Worm (Caenorhabditis elegans) whole organism, L3 larva: Measurements from ENCODE around the gene bath-20.

Experiments
- ama-1 ChIP-seq: fragments of 150-350 bp; optimal IDR thresholded peaks from 2 replicates; lab custom pipeline; 2018
- egl-27 ChIP-seq: sonication (generic microtip); optimal IDR thresholded peaks from 4 replicates; lab custom pipeline; 2017; ENCODE audit warnings: missing biosample characterization, missing genetic modification reagents, missing genetic modification characterization
- fos-1 ChIP-seq: fragments of 150-350 bp; optimal IDR thresholded peaks from 2 replicates; lab custom pipeline; 2014; ENCODE audit warnings: missing biosample characterization, missing genetic modification characterization
- jun-1 ChIP-seq: fragments of 150-350 bp; optimal IDR thresholded peaks from 2 replicates; lab custom pipeline; 2014; ENCODE audit warnings: missing biosample characterization, missing genetic modification reagents, missing genetic modification characterization
- lsy-12 ChIP-seq: sonication (generic microtip); optimal IDR thresholded peaks from 2 replicates; lab custom pipeline; 2016; ENCODE audit warnings: mild to moderate bottlenecking, missing genetic modification characterization, missing compliant biosample characterization
- nhr-12 ChIP-seq: fragments of 150-350 bp; optimal IDR thresholded peaks from 2 replicates; lab custom pipeline; 2014; ENCODE audit warnings: missing biosample characterization, missing genetic modification characterization
- pqm-1 ChIP-seq: fragments of 150-350 bp; optimal IDR thresholded peaks from 2 replicates; lab custom pipeline; 2017; ENCODE audit warnings: missing biosample characterization, missing genetic modification characterization, inconsistent platforms
- zag-1 ChIP-seq: fragments of 150-350 bp; optimal IDR thresholded peaks from 2 replicates; lab custom pipeline; 2014; ENCODE audit warnings: missing biosample characterization, missing genetic modification characterization

ce11 chrII:2030367-2030766 lies 12.0 kb downstream of the bath-20 start, which contains the start of gene bath-3:
- TF ChIP-seq lsy-12 (tag; lab: Kevin White, UChicago) (no peak), jun-1 (tag; lab: Kevin White, UChicago) (no peak), zag-1 (tag; lab: Kevin White, UChicago) (no peak), ama-1 (lab: Kevin White, UChicago) (no peak), nhr-12 (tag; lab: Kevin White, UChicago) (no peak), pqm-1 (tag; lab: Kevin White, UChicago) (no peak), egl-27 (tag; lab: Kevin White, UChicago) (no peak), fos-1 (tag; lab: Kevin White, UChicago) (no peak)
